Fruit fly (Drosophila melanogaster) S2 (cell line): ENCODE results near the gene CG11920.

Experiments used
- CG8478 ChIP-seq: fragments of >200 bp; optimal IDR thresholded peaks from 2 replicates; lab custom pipeline; 2018
- CTCF ChIP-seq, 2 experiments: fragments of >200 bp; optimal IDR thresholded peaks; 2 replicates each; lab custom pipeline; 2018

DNA sequence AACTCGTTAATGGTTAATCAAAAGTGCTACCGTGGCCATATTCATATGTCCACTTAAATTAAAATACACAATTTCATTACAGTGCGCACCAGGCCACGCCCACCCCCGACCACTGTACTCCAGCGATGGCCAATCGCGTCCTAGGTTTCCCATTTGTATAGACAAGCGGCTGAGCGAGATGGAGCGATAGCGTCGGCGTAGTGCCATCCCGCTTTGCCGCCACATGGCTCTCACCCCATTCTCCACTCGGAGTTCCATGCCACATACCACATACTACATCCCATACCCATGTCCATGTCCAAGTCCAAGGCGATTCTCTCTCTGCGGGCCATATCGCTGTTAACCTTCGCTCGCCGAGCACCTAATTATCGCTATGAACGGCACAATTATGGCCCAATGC, 5.8 kb downstream of the CG11920 start:
- TF ChIP-seq CG8478 (lab: Kevin White, UChicago) (no peak), CTCF (optimal IDR thresholded peaks at IDR 0.05; lab: Kevin White, UChicago) (peak in 1 of 2 experiments; percentile 30)
